Fruit fly (Drosophila melanogaster) whole organism, adult: Measurements from ENCODE around the gene CG6333.

Experiments
- CG11617 ChIP-seq: fragments of 200-800 bp; sonication (Bioruptor generic); optimal IDR thresholded peaks from 2 replicates; lab custom pipeline; 2017; ENCODE audit warnings: mild to moderate bottlenecking, missing biosample characterization, missing genetic modification reagents, missing genetic modification characterization
- CG12768 ChIP-seq: fragments of 200-800 bp; sonication (Bioruptor generic); optimal IDR thresholded peaks from 2 replicates; lab custom pipeline; 2017; ENCODE audit warnings: missing biosample characterization, missing genetic modification characterization, mild to moderate bottlenecking, moderate library complexity, missing genetic modification reagents
- CG14711 ChIP-seq: fragments of 200-800 bp; sonication (Bioruptor generic); optimal IDR thresholded peaks from 2 replicates; lab custom pipeline; 2018; ENCODE audit warnings: missing biosample characterization, mild to moderate bottlenecking, missing genetic modification characterization, moderate library complexity
- CG1620 ChIP-seq: fragments of 200-800 bp; sonication (Bioruptor generic); optimal IDR thresholded peaks from 2 replicates; lab custom pipeline; 2016; ENCODE audit warnings: missing biosample characterization, missing genetic modification characterization
- CG33017 ChIP-seq: fragments of 200-800 bp; sonication (Bioruptor generic); optimal IDR thresholded peaks from 2 replicates; lab custom pipeline; 2018; ENCODE audit warnings: missing biosample characterization, mild to moderate bottlenecking, missing genetic modification characterization, moderate library complexity
- CG5204 ChIP-seq: fragments of 200-800 bp; sonication (Bioruptor generic); optimal IDR thresholded peaks from 2 replicates; lab custom pipeline; 2016; ENCODE audit warnings: missing biosample characterization, missing genetic modification characterization
- CG7045 ChIP-seq: fragments of 200-800 bp; sonication (Bioruptor generic); optimal IDR thresholded peaks from 2 replicates; lab custom pipeline; 2017; ENCODE audit warnings: missing biosample characterization, mild to moderate bottlenecking, missing genetic modification characterization
- CG7101 ChIP-seq: fragments of 200-800 bp; sonication (Bioruptor generic); optimal IDR thresholded peaks from 2 replicates; lab custom pipeline; 2018; ENCODE audit warnings: missing biosample characterization, mild to moderate bottlenecking, missing genetic modification characterization, moderate library complexity
- Clk ChIP-seq: fragments of 200-800 bp; sonication (Bioruptor generic); optimal IDR thresholded peaks from 2 replicates; lab custom pipeline; 2017; ENCODE audit warnings: missing biosample characterization, missing genetic modification characterization
- Crg-1 ChIP-seq: fragments of 200-800 bp; sonication (Bioruptor generic); optimal IDR thresholded peaks from 2 replicates; lab custom pipeline; 2016; ENCODE audit warnings: missing biosample characterization, missing genetic modification characterization
- Hr96 ChIP-seq: fragments of 200-800 bp; sonication (Bioruptor generic); optimal IDR thresholded peaks from 2 replicates; lab custom pipeline; 2016; ENCODE audit warnings: missing biosample characterization, missing genetic modification characterization
- Mnt ChIP-seq: fragments of 200-800 bp; sonication (Bioruptor generic); optimal IDR thresholded peaks from 2 replicates; lab custom pipeline; 2016; ENCODE audit warnings: missing biosample characterization, mild to moderate bottlenecking, missing genetic modification characterization
- bab1 ChIP-seq: fragments of 200-800 bp; sonication (Bioruptor generic); optimal IDR thresholded peaks from 3 replicates; lab custom pipeline; 2019; ENCODE audit warnings: missing biosample characterization, mild to moderate bottlenecking, missing genetic modification characterization, moderate library complexity
- cic ChIP-seq: fragments of 200-800 bp; sonication (Bioruptor generic); optimal IDR thresholded peaks from 2 replicates; lab custom pipeline; 2017; ENCODE audit warnings: missing biosample characterization, mild to moderate bottlenecking, missing genetic modification characterization, moderate library complexity
- cnc ChIP-seq, 2 experiments: fragments of >200 bp; optimal IDR thresholded peaks; 2 replicates each; lab custom pipeline; 2017
- kay ChIP-seq: fragments of 200-800 bp; sonication (Bioruptor generic); peaks from one replicate; lab custom pipeline; 2016; ENCODE audit warnings: missing biosample characterization, missing genetic modification characterization, borderline replicate concordance
- ovo ChIP-seq: fragments of 200-800 bp; sonication (Bioruptor generic); optimal IDR thresholded peaks from 2 replicates; lab custom pipeline; 2016; ENCODE audit warnings: missing biosample characterization, missing genetic modification characterization
- pad ChIP-seq: fragments of 200-800 bp; sonication (Bioruptor generic); optimal IDR thresholded peaks from 3 replicates; lab custom pipeline; 2017; ENCODE audit warnings: missing biosample characterization, missing genetic modification characterization, mild to moderate bottlenecking, moderate library complexity, missing genetic modification reagents
- tj ChIP-seq: fragments of 200-800 bp; sonication (Bioruptor generic); optimal IDR thresholded peaks from 3 replicates; lab custom pipeline; 2017; ENCODE audit warnings: missing biosample characterization, mild to moderate bottlenecking, missing genetic modification characterization, moderate library complexity
- toe ChIP-seq: fragments of 200-800 bp; sonication (Bioruptor generic); optimal IDR thresholded peaks from 2 replicates; lab custom pipeline; 2016; ENCODE audit warnings: missing biosample characterization, missing genetic modification characterization

CG6333 gene

dm6 chr3L:17488622-17489391, 2.8 kb upstream of the CG6333 start:
- TF ChIP-seq CG14711 (tag; lab: Kevin White, UChicago): no peak
- no peak for TF ChIP-seq Crg-1 (GFP tag; lab: Kevin White, UChicago)
- TF ChIP-seq ovo (GFP tag; lab: Kevin White, UChicago): no peak
- no peak for TF ChIP-seq Mnt (GFP tag; lab: Kevin White, UChicago)
- no peak for TF ChIP-seq CG1620 (GFP tag; lab: Kevin White, UChicago)
- no peak for TF ChIP-seq cnc (optimal IDR thresholded peaks at IDR 0.05; lab: Kevin White, UChicago)
- no peak for TF ChIP-seq kay (GFP tag; lab: Kevin White, UChicago)
- TF ChIP-seq CG33017 (tag; lab: Kevin White, UChicago): no peak
- TF ChIP-seq CG7045 (GFP tag; lab: Kevin White, UChicago): no peak
- TF ChIP-seq CG5204 (GFP tag; lab: Kevin White, UChicago): no peak
- TF ChIP-seq cic (GFP tag; lab: Kevin White, UChicago): no peak
- TF ChIP-seq tj (GFP tag; lab: Kevin White, UChicago): no peak
- no peak for TF ChIP-seq pad
- TF ChIP-seq Clk (GFP tag; lab: Kevin White, UChicago): no peak

dm6 chr3L:17486794-17487726, 1.0 kb upstream of the CG6333 start, which contains the start of gene Oatp74D:
TSS of gene Oatp74D (plus strand) at chr3L:17487118.
- TF ChIP-seq Mnt (GFP tag; lab: Kevin White, UChicago): peak; percentile 45
- TF ChIP-seq CG7101 (tag; lab: Kevin White, UChicago): peak; percentile 58
- TF ChIP-seq cnc (optimal IDR thresholded peaks at IDR 0.05; lab: Kevin White, UChicago): no peak
- TF ChIP-seq CG11617 (GFP tag; lab: Kevin White, UChicago): no peak
- no peak for TF ChIP-seq CG1620 (GFP tag; lab: Kevin White, UChicago)
- no peak for TF ChIP-seq kay (GFP tag; lab: Kevin White, UChicago)
- peak; percentile 38 for TF ChIP-seq CG33017 (tag; lab: Kevin White, UChicago)
- no peak for TF ChIP-seq pad
- no peak for TF ChIP-seq Clk (GFP tag; lab: Kevin White, UChicago)
- no peak for TF ChIP-seq Crg-1 (GFP tag; lab: Kevin White, UChicago)
- TF ChIP-seq CG14711 (tag; lab: Kevin White, UChicago): peak; percentile 40
- TF ChIP-seq toe: no peak
- TF ChIP-seq Hr96 (GFP tag; lab: Kevin White, UChicago): peak; percentile 4
- TF ChIP-seq CG7045 (GFP tag; lab: Kevin White, UChicago): no peak
- peak; percentile 65 for TF ChIP-seq cic (GFP tag; lab: Kevin White, UChicago)
- TF ChIP-seq tj (GFP tag; lab: Kevin White, UChicago): peak; percentile 11
- no peak for TF ChIP-seq ovo (GFP tag; lab: Kevin White, UChicago)
- TF ChIP-seq CG12768 (GFP tag; lab: Kevin White, UChicago): peak; percentile 26
- TF ChIP-seq CG5204 (GFP tag; lab: Kevin White, UChicago): peak; percentile 33
- peak; percentile 48 for TF ChIP-seq bab1 (GFP tag; lab: Kevin White, UChicago)

- peak; percentile 23 for TF ChIP-seq ovo (GFP tag; lab: Kevin White, UChicago)
- TF ChIP-seq CG1620 (GFP tag; lab: Kevin White, UChicago): no peak
- TF ChIP-seq cnc (optimal IDR thresholded peaks at IDR 0.05; lab: Kevin White, UChicago): no peak
- peak; percentile 64 for TF ChIP-seq CG7101 (tag; lab: Kevin White, UChicago)
- peak; percentile 18 for TF ChIP-seq CG33017 (tag; lab: Kevin White, UChicago)
- TF ChIP-seq cic (GFP tag; lab: Kevin White, UChicago): no peak
- no peak for TF ChIP-seq CG12768 (GFP tag; lab: Kevin White, UChicago)
- TF ChIP-seq Mnt (GFP tag; lab: Kevin White, UChicago): no peak
- TF ChIP-seq kay (GFP tag; lab: Kevin White, UChicago): peak; percentile 88
- TF ChIP-seq CG11617 (GFP tag; lab: Kevin White, UChicago): peak; percentile 35
- no peak for TF ChIP-seq toe
- TF ChIP-seq bab1 (GFP tag; lab: Kevin White, UChicago): no peak
- peak; percentile 2 for TF ChIP-seq CG14711 (tag; lab: Kevin White, UChicago)
- TF ChIP-seq Hr96 (GFP tag; lab: Kevin White, UChicago): peak; percentile 36
- TF ChIP-seq pad: peak; percentile 43
- TF ChIP-seq Clk (GFP tag; lab: Kevin White, UChicago): no peak
- peak; percentile 55 for TF ChIP-seq Crg-1 (GFP tag; lab: Kevin White, UChicago)
- TF ChIP-seq CG5204 (GFP tag; lab: Kevin White, UChicago): no peak
- TF ChIP-seq tj (GFP tag; lab: Kevin White, UChicago): no peak
- TF ChIP-seq CG7045 (GFP tag; lab: Kevin White, UChicago): no peak
Observed at dm6 chr3L:17485280-17485792, 694 bp downstream of the CG6333 start.

dm6 chr3L:17478826-17479225, 7.2 kb downstream of the CG6333 start, which contains the start of the genes CG13733 and qjt:
TSS of gene CG13733 (minus strand) at chr3L:17478926.
TSS of gene qjt (plus strand) at chr3L:17479096.
- TF ChIP-seq Crg-1 (GFP tag; lab: Kevin White, UChicago) (no peak), Clk (GFP tag; lab: Kevin White, UChicago) (no peak), CG7101 (tag; lab: Kevin White, UChicago) (no peak), pad (no peak), CG1620 (GFP tag; lab: Kevin White, UChicago) (no peak), cic (GFP tag; lab: Kevin White, UChicago) (no peak), bab1 (GFP tag; lab: Kevin White, UChicago) (no peak)
